Worm (Caenorhabditis elegans) whole organism, young adult: Measurements from ENCODE around the gene F32D8.5.

Experiments used
- F33H1.4 ChIP-seq: fragments of 200-800 bp; sonication (Bioruptor generic); IDR thresholded peaks from 2 replicates; pipeline ENCODE4 v1.3.6; 2022; ENCODE audit warnings: missing genetic modification reagents, missing genetic modification characterization, missing compliant biosample characterization
- ets-4 ChIP-seq: fragments of 200-800 bp; sonication (Bioruptor generic); optimal IDR thresholded peaks from 2 replicates; lab custom pipeline; 2018; ENCODE audit warnings: mild to moderate bottlenecking, missing genetic modification characterization, missing compliant biosample characterization
- mcd-1 ChIP-seq: fragments of 200-800 bp; sonication (Bioruptor generic); IDR thresholded peaks from 2 replicates; pipeline ENCODE4 v1.3.6; 2022; ENCODE audit warnings: missing genetic modification reagents, missing genetic modification characterization, missing compliant biosample characterization
- snpc-3.4 ChIP-seq: sonication (generic microtip); optimal IDR thresholded peaks from 2 replicates; lab custom pipeline; 2017; ENCODE audit warnings: missing genetic modification characterization, mild to moderate bottlenecking, missing compliant biosample characterization, antibody characterized with exemption, moderate library complexity, missing genotype, missing genetic modification reagents
- snpc-4 ChIP-seq, 5 experiments: fragments of 150-350 bp in 1 of 5; sonication (generic microtip) in 4 of 5; optimal IDR thresholded peaks; 2 replicates each; lab custom pipeline; 2014 to 2018; ENCODE audit warnings: missing genetic modification characterization in 5 of 5, missing biosample characterization in 3 of 5, antibody characterized with exemption in 2 of 5, mild to moderate bottlenecking in 2 of 5, missing compliant biosample characterization in 2 of 5, missing genotype in 2 of 5, moderate library complexity in 2 of 5, missing genetic modification reagents in 1 of 5
- unc-130 ChIP-seq: sonication (generic microtip); optimal IDR thresholded peaks from 2 replicates; lab custom pipeline; 2016; ENCODE audit warnings: missing genetic modification reagents, missing genetic modification characterization, missing compliant biosample characterization

DNA sequence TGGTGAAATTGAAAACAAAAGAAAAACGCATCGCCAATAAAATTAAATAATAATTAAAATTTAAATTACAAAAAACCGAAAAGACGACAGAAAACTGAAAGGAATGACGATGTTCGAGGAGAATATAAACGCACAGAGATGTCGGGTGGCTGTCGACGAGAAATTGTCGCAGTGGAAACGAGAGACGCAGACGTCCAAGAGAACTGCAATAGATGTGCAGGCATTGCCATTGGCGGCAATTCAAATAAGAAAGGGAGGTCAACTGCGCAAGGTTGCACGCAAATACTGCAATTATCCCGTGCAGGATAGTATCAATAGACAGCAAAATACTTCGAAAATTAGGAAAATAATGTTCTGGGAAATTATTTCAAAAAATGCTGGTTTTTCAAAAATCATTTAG, 2.6 kb downstream of the F32D8.5 start:
- TF ChIP-seq snpc-4 (GFP tag; optimal IDR thresholded peaks at IDR 0.05; lab: Kevin White, UChicago) (peak; percentile 81), snpc-4 (tag; optimal IDR thresholded peaks at IDR 0.05; lab: Kevin White, UChicago) (peak; percentile 90 to 93 (median 91)), snpc-3.4 (tag; lab: Kevin White, UChicago) (peak; percentile 92), F33H1.4 (peak; percentile 88), mcd-1 (GFP tag; lab: Robert Waterston, UW) (peak; percentile 98), ets-4 (GFP tag; lab: Kevin White, UChicago) (peak; percentile 96), unc-130 (peak; percentile 96)
